Worm (Caenorhabditis elegans) whole organism, L2 larva: Measurements from ENCODE around the gene C04G2.5.

Experiments used
- C34F6.9 ChIP-seq: fragments of 150-350 bp; optimal IDR thresholded peaks from 2 replicates; lab custom pipeline; 2014; ENCODE audit warnings: missing biosample characterization, missing genetic modification characterization
- F13H6.1 ChIP-seq: sonication (generic microtip); optimal IDR thresholded peaks from 2 replicates; lab custom pipeline; 2016; ENCODE audit warnings: missing genetic modification characterization, missing compliant biosample characterization
- Y55F3AM.14 ChIP-seq: fragments of 200-800 bp; sonication (Bioruptor generic); optimal IDR thresholded peaks from 2 replicates; lab custom pipeline; 2018; ENCODE audit warnings: mild to moderate bottlenecking, missing genetic modification characterization, missing compliant biosample characterization
- ZK546.5 ChIP-seq: sonication (generic microtip); optimal IDR thresholded peaks from 2 replicates; lab custom pipeline; 2017; ENCODE audit warnings: missing biosample characterization, missing genetic modification characterization
- alr-1 ChIP-seq: fragments of 150-350 bp; optimal IDR thresholded peaks from 2 replicates; lab custom pipeline; 2014; ENCODE audit warnings: missing biosample characterization, missing genetic modification characterization
- ama-1 ChIP-seq: fragments of 150-350 bp; optimal IDR thresholded peaks from 2 replicates; lab custom pipeline; 2018; ENCODE audit warnings: inconsistent platforms
- ceh-16 ChIP-seq: fragments of 150-350 bp; optimal IDR thresholded peaks from 2 replicates; lab custom pipeline; 2014; ENCODE audit warnings: missing biosample characterization, missing genetic modification characterization
- crh-2 ChIP-seq: sonication (generic microtip); optimal IDR thresholded peaks from 2 replicates; lab custom pipeline; 2017; ENCODE audit warnings: missing biosample characterization, missing genetic modification characterization
- dmd-4 ChIP-seq: sonication (generic microtip); optimal IDR thresholded peaks from 2 replicates; lab custom pipeline; 2017; ENCODE audit warnings: missing biosample characterization, missing genetic modification characterization
- egl-27 ChIP-seq: sonication (generic microtip); optimal IDR thresholded peaks from 3 replicates; lab custom pipeline; 2017; ENCODE audit warnings: missing biosample characterization, missing genetic modification reagents, missing genetic modification characterization
- fos-1 ChIP-seq: fragments of 150-350 bp; optimal IDR thresholded peaks from 2 replicates; lab custom pipeline; 2014; ENCODE audit warnings: missing biosample characterization, missing genetic modification characterization
- lin-11 ChIP-seq: fragments of 150-350 bp; sonication (generic microtip); optimal IDR thresholded peaks from 2 replicates; lab custom pipeline; 2014; ENCODE audit warnings: missing biosample characterization, missing genetic modification characterization, inconsistent platforms, mixed read lengths
- lin-13 ChIP-seq: fragments of 150-350 bp; optimal IDR thresholded peaks from 2 replicates; lab custom pipeline; 2014; ENCODE audit warnings: missing biosample characterization, missing genetic modification reagents, missing genetic modification characterization
- lin-39 ChIP-seq: fragments of 150-350 bp; optimal IDR thresholded peaks from 2 replicates; lab custom pipeline; 2014; ENCODE audit warnings: missing biosample characterization, missing genetic modification reagents, missing genetic modification characterization
- mab-5 ChIP-seq: fragments of 150-350 bp; optimal IDR thresholded peaks from 2 replicates; lab custom pipeline; 2014; ENCODE audit warnings: missing biosample characterization, missing genetic modification characterization
- mdl-1 ChIP-seq, 2 experiments: fragments of 150-350 bp in 1 of 2; sonication (generic microtip) in 1 of 2; optimal IDR thresholded peaks; 2 replicates each; lab custom pipeline; 2017; ENCODE audit warnings: missing biosample characterization in 2 of 2, missing genetic modification characterization in 2 of 2
- nhr-10 ChIP-seq: sonication (generic microtip); optimal IDR thresholded peaks from 2 replicates; lab custom pipeline; 2017; ENCODE audit warnings: missing biosample characterization, missing genetic modification characterization
- nhr-11 ChIP-seq: fragments of 150-350 bp; optimal IDR thresholded peaks from 2 replicates; lab custom pipeline; 2014; ENCODE audit warnings: missing biosample characterization, missing genetic modification characterization
- nhr-12 ChIP-seq: fragments of 150-350 bp; optimal IDR thresholded peaks from 2 replicates; lab custom pipeline; 2014; ENCODE audit warnings: missing biosample characterization, missing genetic modification characterization
- nhr-21 ChIP-seq: fragments of 150-350 bp; optimal IDR thresholded peaks from 2 replicates; lab custom pipeline; 2014; ENCODE audit warnings: missing biosample characterization, missing genetic modification characterization
- nhr-23 ChIP-seq: fragments of 150-350 bp; optimal IDR thresholded peaks from 2 replicates; lab custom pipeline; 2014; ENCODE audit warnings: missing biosample characterization, missing genetic modification reagents, missing genetic modification characterization
- nhr-6 ChIP-seq: fragments of 150-350 bp; optimal IDR thresholded peaks from 2 replicates; lab custom pipeline; 2014; ENCODE audit warnings: missing biosample characterization, missing genetic modification characterization
- nhr-77 ChIP-seq: fragments of 150-350 bp; optimal IDR thresholded peaks from 2 replicates; lab custom pipeline; 2014; ENCODE audit warnings: missing biosample characterization, missing genetic modification characterization
- skn-1 ChIP-seq: sonication (generic microtip); optimal IDR thresholded peaks from 2 replicates; lab custom pipeline; 2017; ENCODE audit warnings: missing biosample characterization, missing genetic modification characterization
- sma-9 ChIP-seq, 2 experiments: fragments of 150-350 bp in 1 of 2; sonication (generic microtip) in 1 of 2; optimal IDR thresholded peaks; 2 replicates each; lab custom pipeline; 2014 to 2016; ENCODE audit warnings: missing genetic modification characterization in 2 of 2, mild to moderate bottlenecking in 1 of 2, missing biosample characterization in 1 of 2, missing compliant biosample characterization in 1 of 2, missing genetic modification reagents in 1 of 2, moderate library complexity in 1 of 2
- snpc-4 ChIP-seq: fragments of 150-350 bp; optimal IDR thresholded peaks from 2 replicates; lab custom pipeline; 2014; ENCODE audit warnings: missing biosample characterization, missing genetic modification characterization
- unc-55 ChIP-seq: fragments of 150-350 bp; sonication (generic microtip); optimal IDR thresholded peaks from 3 replicates; lab custom pipeline; 2014; ENCODE audit warnings: missing biosample characterization, missing genetic modification reagents, missing genetic modification characterization
- unc-62 ChIP-seq: fragments of 150-350 bp; optimal IDR thresholded peaks from 2 replicates; lab custom pipeline; 2014; ENCODE audit warnings: missing biosample characterization, missing genetic modification reagents, missing genetic modification characterization
- zag-1 ChIP-seq: fragments of 150-350 bp; optimal IDR thresholded peaks from 2 replicates; lab custom pipeline; 2014; ENCODE audit warnings: missing biosample characterization, missing genetic modification characterization
- ztf-1 ChIP-seq: fragments of 200-800 bp; sonication (Bioruptor generic); conservative IDR thresholded peaks from 2 replicates; pipeline ENCODE4 v1.3.6; 2022; ENCODE audit warnings: missing genetic modification characterization, missing compliant biosample characterization
- ztf-11 ChIP-seq: sonication (generic microtip); optimal IDR thresholded peaks from 2 replicates; lab custom pipeline; 2017; ENCODE audit warnings: missing biosample characterization, missing genetic modification characterization
- ztf-4 ChIP-seq: fragments of 150-350 bp; optimal IDR thresholded peaks from 2 replicates; lab custom pipeline; 2014; ENCODE audit warnings: missing biosample characterization, missing genetic modification characterization

C04G2.5 gene

DNA sequence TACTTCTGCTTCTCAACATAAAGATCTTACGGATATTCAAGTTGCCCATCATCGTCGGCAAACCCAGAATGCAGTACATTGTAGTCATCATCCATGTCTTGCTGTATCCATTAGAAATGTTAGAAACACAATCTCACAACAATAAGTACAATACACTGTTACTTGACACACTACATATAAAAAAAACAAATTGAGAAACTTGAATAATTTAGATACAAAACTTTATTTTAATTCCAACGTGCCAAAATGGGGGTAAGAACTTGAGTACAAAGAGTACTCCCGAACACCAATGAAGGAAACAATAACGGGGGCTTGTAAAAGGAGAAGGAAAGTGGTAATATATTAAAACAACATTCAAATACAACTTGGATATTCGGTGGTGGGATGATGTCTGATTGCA, 31.5 kb upstream of the C04G2.5 start, which contains the start of gene ctf-18:
ctf-18 (minus strand) TSS at position 101 of the 400 bp plus-strand sequence.
- TF ChIP-seq C34F6.9 (tag; lab: Kevin White, UChicago), result no peak
- no peak for TF ChIP-seq nhr-10 (tag; lab: Kevin White, UChicago)

DNA sequence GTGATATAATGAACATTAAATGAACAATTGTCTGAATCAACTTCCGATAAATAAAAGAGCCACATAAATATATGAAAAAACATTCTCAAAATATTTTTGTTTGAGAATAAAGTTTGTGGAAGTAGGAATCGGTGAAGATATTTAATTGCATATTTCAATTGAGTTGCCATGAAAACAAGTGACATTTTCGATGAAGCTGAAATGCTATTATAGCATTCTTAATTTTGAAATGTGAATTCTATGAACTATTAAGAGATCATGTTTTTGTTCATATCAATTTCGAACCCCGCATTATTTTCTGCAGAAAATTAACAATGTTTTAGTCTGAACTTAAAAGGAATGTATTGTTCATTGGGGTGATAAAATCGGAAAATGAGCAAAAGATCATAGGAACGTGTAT, 27.1 kb upstream of the C04G2.5 start, which contains the start of gene irld-21:
irld-21 (minus strand) TSS at position 101 of the 400 bp plus-strand sequence.
- TF ChIP-seq skn-1 (tag; lab: Kevin White, UChicago) (no peak), F13H6.1 (tag; lab: Kevin White, UChicago) (no peak), nhr-10 (tag; lab: Kevin White, UChicago) (no peak), nhr-21 (tag; lab: Kevin White, UChicago) (no peak), nhr-12 (tag; lab: Kevin White, UChicago) (no peak), lin-39 (tag; lab: Kevin White, UChicago) (no peak)

DNA sequence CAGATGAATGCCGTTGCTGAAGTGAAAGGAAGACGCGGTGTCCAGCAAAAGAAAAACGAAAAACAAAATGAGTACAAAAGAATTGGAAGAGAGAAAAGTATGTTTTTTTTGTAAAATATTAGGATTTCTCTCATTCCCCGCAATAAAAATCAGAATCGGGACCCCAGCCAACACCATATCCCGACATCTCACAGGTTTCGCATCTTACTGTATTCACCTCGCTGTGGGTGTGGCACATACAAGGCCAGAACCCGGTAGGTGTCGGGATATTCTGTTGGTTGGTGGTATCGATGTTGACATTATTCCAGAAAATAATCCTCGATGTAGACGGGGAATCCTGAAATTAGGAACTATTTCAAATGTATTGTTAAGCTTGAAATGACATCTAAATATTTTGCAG, 21.7 kb upstream of the C04G2.5 start:
- no peak for TF ChIP-seq ama-1 (lab: Kevin White, UChicago)
- TF ChIP-seq lin-13 (GFP tag; lab: Kevin White, UChicago), result no peak
- TF ChIP-seq ceh-16 (tag; lab: Kevin White, UChicago), result no peak
- TF ChIP-seq F13H6.1 (tag; lab: Kevin White, UChicago), result no peak
- TF ChIP-seq crh-2, result no peak
- TF ChIP-seq unc-55, result no peak
- TF ChIP-seq ztf-4 (tag; lab: Kevin White, UChicago), result no peak
- TF ChIP-seq ztf-1 (GFP tag; lab: Robert Waterston, UW), result no peak
- TF ChIP-seq ztf-11 (tag; lab: Kevin White, UChicago), result no peak
- no peak for TF ChIP-seq snpc-4 (tag; lab: Kevin White, UChicago)
- no peak for TF ChIP-seq nhr-10 (tag; lab: Kevin White, UChicago)
- TF ChIP-seq unc-62, result no peak
- no peak for TF ChIP-seq egl-27 (tag; lab: Kevin White, UChicago)
- no peak for TF ChIP-seq nhr-11 (tag; lab: Kevin White, UChicago)
- no peak for TF ChIP-seq skn-1 (tag; lab: Kevin White, UChicago)
- TF ChIP-seq nhr-6 (tag; lab: Kevin White, UChicago), result no peak
- TF ChIP-seq nhr-77 (tag; lab: Kevin White, UChicago), result no peak
- no peak for TF ChIP-seq Y55F3AM.14 (GFP tag; lab: Kevin White, UChicago)
- no peak for TF ChIP-seq zag-1 (tag; lab: Kevin White, UChicago)
- no peak for TF ChIP-seq ZK546.5 (tag; lab: Kevin White, UChicago)

DNA sequence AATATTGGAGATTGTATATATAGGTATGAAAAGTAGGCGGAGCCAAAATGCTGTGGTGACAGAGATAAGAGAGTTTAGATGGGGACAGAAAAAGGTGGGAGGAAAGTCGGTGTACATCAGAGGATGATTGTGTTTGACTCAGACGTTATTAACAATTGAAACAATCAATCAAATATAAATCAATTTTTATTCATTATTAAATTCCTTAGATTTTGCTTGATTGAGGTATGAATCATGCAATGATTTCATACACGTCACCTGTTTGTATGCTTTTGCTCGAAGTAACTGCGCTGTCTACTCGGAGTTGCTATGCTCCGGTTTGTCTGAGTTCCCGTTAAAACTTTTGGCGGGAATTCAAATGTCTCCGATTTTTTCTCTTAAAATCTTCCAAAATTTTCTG, 20.1 kb upstream of the C04G2.5 start, which contains the start of gene C04G2.10:
C04G2.10 (plus strand) TSS at position 301 of the 400 bp plus-strand sequence.
- TF ChIP-seq lin-39 (tag; lab: Kevin White, UChicago), result no peak
- TF ChIP-seq ZK546.5 (tag; lab: Kevin White, UChicago), result no peak
- no peak for TF ChIP-seq unc-62
- TF ChIP-seq alr-1 (tag; lab: Kevin White, UChicago), result no peak

DNA sequence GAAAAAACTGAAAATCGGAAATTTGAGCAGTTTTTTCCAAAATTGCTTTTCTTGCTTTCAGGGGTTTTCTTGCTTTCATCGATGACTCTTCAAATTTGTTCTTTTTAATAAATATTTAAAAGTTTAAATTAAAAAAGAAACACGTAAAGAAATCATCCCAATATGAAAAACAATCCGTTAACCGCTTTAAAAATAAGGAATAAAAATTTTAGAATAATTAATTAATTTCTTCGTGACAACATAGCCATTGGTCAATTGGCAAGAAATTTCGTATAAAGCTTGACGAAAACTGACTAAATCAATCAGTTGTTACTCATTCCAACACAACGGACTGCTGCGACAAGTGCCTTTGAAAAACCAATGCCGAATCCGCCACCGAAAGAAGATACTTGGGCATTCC, 17.5 kb upstream of the C04G2.5 start, which contains the start of gene nsph-3.2:
nsph-3.2 (plus strand) TSS at position 301 of the 400 bp plus-strand sequence.
- no peak for TF ChIP-seq lin-13 (GFP tag; lab: Kevin White, UChicago)
- TF ChIP-seq mab-5 (tag; lab: Kevin White, UChicago), result no peak
- no peak for TF ChIP-seq fos-1 (tag; lab: Kevin White, UChicago)
- TF ChIP-seq dmd-4 (tag; lab: Kevin White, UChicago), result no peak
- no peak for TF ChIP-seq lin-11 (tag; lab: Kevin White, UChicago)
- TF ChIP-seq ztf-1 (GFP tag; lab: Robert Waterston, UW), result no peak
- TF ChIP-seq zag-1 (tag; lab: Kevin White, UChicago), result no peak
- no peak for TF ChIP-seq unc-62
- no peak for TF ChIP-seq mdl-1 (tag; optimal IDR thresholded peaks at IDR 0.05; lab: Kevin White, UChicago)
- no peak for TF ChIP-seq nhr-23 (tag; lab: Kevin White, UChicago)
- no peak for TF ChIP-seq C34F6.9 (tag; lab: Kevin White, UChicago)
- TF ChIP-seq egl-27 (tag; lab: Kevin White, UChicago), result no peak
- TF ChIP-seq sma-9 (GFP tag; optimal IDR thresholded peaks at IDR 0.05; lab: Kevin White, UChicago), result no peak
- no peak for TF ChIP-seq sma-9 (tag; optimal IDR thresholded peaks at IDR 0.05; lab: Kevin White, UChicago)
